Fruit fly (Drosophila melanogaster) whole organism, embryonic: ENCODE measurements around the gene CG10761.
A peak's percentile ranks its signal among the peaks of the same experiment; 100 is the strongest.

Experiments
- Antp ChIP-seq: fragments of 200-800 bp; sonication (Bioruptor generic); optimal IDR thresholded peaks from 3 replicates; lab custom pipeline; 2016; ENCODE audit warnings: missing biosample characterization, missing genetic modification characterization
- Blimp-1 ChIP-seq: fragments of 200-800 bp; sonication (Bioruptor generic); optimal IDR thresholded peaks from 3 replicates; lab custom pipeline; 2018; ENCODE audit warnings: missing biosample characterization, missing genetic modification characterization, mild to moderate bottlenecking, moderate library complexity, missing genetic modification reagents
- CG10543 ChIP-seq: fragments of 200-800 bp; sonication (Bioruptor generic); optimal IDR thresholded peaks from 3 replicates; lab custom pipeline; 2017; ENCODE audit warnings: missing biosample characterization, mild to moderate bottlenecking, missing genetic modification characterization, moderate library complexity
- CG11695 ChIP-seq: fragments of 200-800 bp; sonication (Bioruptor generic); IDR thresholded peaks from 3 replicates; pipeline ENCODE4 v1.3.6; 2022; ENCODE audit warnings: missing biosample characterization, missing genetic modification characterization
- CG12391 ChIP-seq: fragments of 200-800 bp; sonication (Bioruptor generic); optimal IDR thresholded peaks from 3 replicates; lab custom pipeline; 2018; ENCODE audit warnings: missing biosample characterization, mild to moderate bottlenecking, missing genetic modification characterization, moderate library complexity
- CG12769 ChIP-seq: fragments of 200-800 bp; sonication (Bioruptor generic); optimal IDR thresholded peaks from 2 replicates; lab custom pipeline; 2019; ENCODE audit warnings: missing biosample characterization, mild to moderate bottlenecking, missing genetic modification characterization, moderate library complexity
- CG13775 ChIP-seq: fragments of 200-800 bp; sonication (Bioruptor generic); optimal IDR thresholded peaks from 3 replicates; lab custom pipeline; 2017; ENCODE audit warnings: missing biosample characterization, mild to moderate bottlenecking, missing genetic modification characterization
- CG15269 ChIP-seq: fragments of 200-800 bp; sonication (Bioruptor generic); optimal IDR thresholded peaks from 2 replicates; lab custom pipeline; 2018; ENCODE audit warnings: missing biosample characterization, mild to moderate bottlenecking, missing genetic modification characterization, moderate library complexity
- CG1603 ChIP-seq: fragments of 200-800 bp; sonication (Bioruptor generic); optimal IDR thresholded peaks from 2 replicates; lab custom pipeline; 2019; ENCODE audit warnings: missing biosample characterization, mild to moderate bottlenecking, missing genetic modification characterization, moderate library complexity
- CG17186 ChIP-seq: fragments of 200-800 bp; sonication (Bioruptor generic); optimal IDR thresholded peaks from 3 replicates; lab custom pipeline; 2017; ENCODE audit warnings: missing biosample characterization, missing genetic modification reagents, missing genetic modification characterization
- CG17359 ChIP-seq: fragments of 200-800 bp; sonication (Bioruptor generic); optimal IDR thresholded peaks from 3 replicates; lab custom pipeline; 2018; ENCODE audit warnings: missing biosample characterization, mild to moderate bottlenecking, missing genetic modification characterization, moderate library complexity
- CG17361 ChIP-seq: fragments of 200-800 bp; sonication (Bioruptor generic); IDR thresholded peaks from 3 replicates; pipeline ENCODE4 v1.3.6; 2022; ENCODE audit warnings: missing biosample characterization, missing genetic modification characterization
- CG17385 ChIP-seq: fragments of 200-800 bp; sonication (Bioruptor generic); optimal IDR thresholded peaks from 3 replicates; lab custom pipeline; 2018; ENCODE audit warnings: missing biosample characterization, mild to moderate bottlenecking, missing genetic modification characterization
- CG17802 ChIP-seq: fragments of 200-800 bp; sonication (Bioruptor generic); optimal IDR thresholded peaks from 2 replicates; lab custom pipeline; 2018; ENCODE audit warnings: missing biosample characterization, mild to moderate bottlenecking, missing genetic modification characterization, moderate library complexity
- CG2120 ChIP-seq: fragments of 200-800 bp; sonication (Bioruptor generic); optimal IDR thresholded peaks from 3 replicates; lab custom pipeline; 2016; ENCODE audit warnings: missing biosample characterization, missing genetic modification characterization
- CG2678 ChIP-seq: fragments of 200-800 bp; sonication (Bioruptor generic); optimal IDR thresholded peaks from 3 replicates; lab custom pipeline; 2019; ENCODE audit warnings: missing biosample characterization, mild to moderate bottlenecking, missing genetic modification characterization, moderate library complexity
- CG2712 ChIP-seq: fragments of 200-800 bp; optimal IDR thresholded peaks from 3 replicates; lab custom pipeline; 2019; ENCODE audit warnings: missing biosample characterization, mild to moderate bottlenecking, missing genetic modification characterization, moderate library complexity
- CG32772 ChIP-seq: fragments of 200-800 bp; sonication (Bioruptor generic); IDR thresholded peaks from 2 replicates; pipeline ENCODE4 v1.3.6; 2022; ENCODE audit warnings: missing biosample characterization, missing genetic modification characterization
- CG3281 ChIP-seq: fragments of 200-800 bp; sonication (Bioruptor generic); optimal IDR thresholded peaks from 3 replicates; lab custom pipeline; 2017; ENCODE audit warnings: missing biosample characterization, mild to moderate bottlenecking, missing genetic modification characterization
- CG3407 ChIP-seq: fragments of 200-800 bp; sonication (Bioruptor generic); optimal IDR thresholded peaks from 2 replicates; lab custom pipeline; 2018; ENCODE audit warnings: missing biosample characterization, mild to moderate bottlenecking, missing genetic modification characterization
- CG34224 ChIP-seq: fragments of 200-800 bp; sonication (Bioruptor generic); IDR thresholded peaks from 3 replicates; pipeline ENCODE4 v1.3.6; 2022; ENCODE audit warnings: missing biosample characterization, missing genetic modification characterization; ENCODE audit not compliant: partially characterized antibody
- CG34422 ChIP-seq: fragments of 200-800 bp; sonication (Bioruptor generic); IDR thresholded peaks from 3 replicates; pipeline ENCODE4 v1.3.6; 2022; ENCODE audit warnings: missing biosample characterization, missing genetic modification characterization
- CG6765 ChIP-seq: fragments of 200-800 bp; sonication (Bioruptor generic); optimal IDR thresholded peaks from 3 replicates; lab custom pipeline; 2017; ENCODE audit warnings: missing biosample characterization, mild to moderate bottlenecking, missing genetic modification characterization
- CG8924 ChIP-seq: fragments of 200-800 bp; optimal IDR thresholded peaks from 3 replicates; lab custom pipeline; 2019; ENCODE audit warnings: missing biosample characterization, mild to moderate bottlenecking, missing genetic modification characterization, moderate library complexity
- Camta ChIP-seq: fragments of 200-800 bp; sonication (Bioruptor generic); optimal IDR thresholded peaks from 2 replicates; lab custom pipeline; 2016; ENCODE audit warnings: missing biosample characterization, missing genetic modification characterization
- D19A ChIP-seq: fragments of 200-800 bp; optimal IDR thresholded peaks from 3 replicates; lab custom pipeline; 2019; ENCODE audit warnings: missing biosample characterization, mild to moderate bottlenecking, missing genetic modification characterization, moderate library complexity
- Drgx ChIP-seq: fragments of 200-800 bp; sonication (Bioruptor generic); IDR thresholded peaks from 2 replicates; pipeline ENCODE4 v1.3.6; 2022; ENCODE audit warnings: missing biosample characterization, missing genetic modification characterization
- Fer1 ChIP-seq: fragments of 200-800 bp; sonication (Bioruptor generic); optimal IDR thresholded peaks from 2 replicates; lab custom pipeline; 2017; ENCODE audit warnings: missing biosample characterization, mild to moderate bottlenecking, missing genetic modification characterization
- Fer3 ChIP-seq: fragments of 200-800 bp; sonication (Bioruptor generic); optimal IDR thresholded peaks from 2 replicates; lab custom pipeline; 2018; ENCODE audit warnings: missing biosample characterization, mild to moderate bottlenecking, missing genetic modification characterization, moderate library complexity
- Med ChIP-seq: fragments of 200-800 bp; sonication (Bioruptor generic); peaks from one replicate; lab custom pipeline; 2016; ENCODE audit warnings: missing biosample characterization, missing genetic modification characterization, mild to moderate bottlenecking, inconsistent platforms, moderate library complexity
- Nf-YC ChIP-seq: fragments of 200-800 bp; optimal IDR thresholded peaks from 3 replicates; lab custom pipeline; 2019; ENCODE audit warnings: missing biosample characterization, mild to moderate bottlenecking, missing genetic modification characterization, moderate library complexity
- PHDP ChIP-seq: fragments of 200-800 bp; sonication (Bioruptor generic); optimal IDR thresholded peaks from 3 replicates; lab custom pipeline; 2018; ENCODE audit warnings: missing biosample characterization, mild to moderate bottlenecking, missing genetic modification characterization, moderate library complexity
- Ptx1 ChIP-seq: fragments of 200-800 bp; sonication (Bioruptor generic); IDR thresholded peaks from 2 replicates; pipeline ENCODE4 v1.3.6; 2022; ENCODE audit warnings: missing biosample characterization, missing genetic modification characterization
- Rfx ChIP-seq: fragments of 200-800 bp; sonication (Bioruptor generic); IDR thresholded peaks from 2 replicates; pipeline ENCODE4 v1.3.6; 2022; ENCODE audit warnings: missing biosample characterization, missing genetic modification characterization
- Sox102F ChIP-seq: fragments of 200-800 bp; sonication (Bioruptor generic); optimal IDR thresholded peaks from 2 replicates; lab custom pipeline; 2018; ENCODE audit warnings: missing biosample characterization, mild to moderate bottlenecking, missing genetic modification characterization, moderate library complexity
- YL-1 ChIP-seq: fragments of 200-800 bp; sonication (Bioruptor generic); optimal IDR thresholded peaks from 3 replicates; lab custom pipeline; 2017; ENCODE audit warnings: missing biosample characterization, mild to moderate bottlenecking, missing genetic modification characterization
- az2 ChIP-seq: fragments of 200-800 bp; sonication (Bioruptor generic); optimal IDR thresholded peaks from 3 replicates; lab custom pipeline; 2016; ENCODE audit warnings: missing biosample characterization, missing genetic modification characterization
- cwo ChIP-seq: fragments of 200-800 bp; sonication (Bioruptor generic); optimal IDR thresholded peaks from 3 replicates; lab custom pipeline; 2017; ENCODE audit warnings: missing biosample characterization, missing genetic modification characterization, mild to moderate bottlenecking, moderate library complexity, missing genetic modification reagents
- danr ChIP-seq: fragments of 200-800 bp; sonication (Bioruptor generic); IDR thresholded peaks from 2 replicates; pipeline ENCODE4 v1.3.6; 2022; ENCODE audit warnings: missing biosample characterization, missing genetic modification characterization
- fru ChIP-seq: fragments of >200 bp; optimal IDR thresholded peaks from 2 replicates; lab custom pipeline; 2017
- gcm2 ChIP-seq: fragments of 200-800 bp; sonication (Bioruptor generic); optimal IDR thresholded peaks from 2 replicates; lab custom pipeline; 2016; ENCODE audit warnings: missing biosample characterization, missing genetic modification characterization
- gem ChIP-seq: fragments of 200-800 bp; sonication (Bioruptor generic); optimal IDR thresholded peaks from 2 replicates; lab custom pipeline; 2019; ENCODE audit warnings: missing biosample characterization, mild to moderate bottlenecking, missing genetic modification characterization, moderate library complexity
- hkb ChIP-seq, 2 experiments: fragments of 200-800 bp in 1 of 2; fragments of >200 bp in 1 of 2; sonication (Bioruptor generic) in 1 of 2; IDR thresholded peaks in 1 of 2; optimal IDR thresholded peaks in 1 of 2; 2 replicates each; pipeline versions ENCODE4 v1.3.6 to Lab custom; 2017 to 2022; ENCODE audit warnings: missing biosample characterization in 1 of 2, missing genetic modification characterization in 1 of 2
- phol ChIP-seq: fragments of 200-800 bp; sonication (Bioruptor generic); optimal IDR thresholded peaks from 3 replicates; lab custom pipeline; 2018; ENCODE audit warnings: missing biosample characterization, mild to moderate bottlenecking, missing genetic modification characterization, moderate library complexity
- pnt ChIP-seq: fragments of 200-800 bp; sonication (Bioruptor generic); optimal IDR thresholded peaks from 3 replicates; lab custom pipeline; 2016; ENCODE audit warnings: missing biosample characterization, missing genetic modification characterization
- slp2 ChIP-seq: fragments of 200-800 bp; sonication (Bioruptor generic); optimal IDR thresholded peaks from 2 replicates; lab custom pipeline; 2016; ENCODE audit warnings: missing biosample characterization, missing genetic modification characterization
- sob ChIP-seq: fragments of 200-800 bp; sonication (Bioruptor generic); IDR thresholded peaks from 2 replicates; pipeline ENCODE4 v1.3.6; 2022; ENCODE audit warnings: missing biosample characterization, missing genetic modification characterization
- sr ChIP-seq: fragments of 200-800 bp; sonication (Bioruptor generic); IDR thresholded peaks from 3 replicates; pipeline ENCODE4 v1.3.6; 2022; ENCODE audit warnings: missing biosample characterization, missing genetic modification characterization

CG10761 gene

dm6 chrX:8202724-8203362, 40.3 kb upstream of the CG10761 start (continued):
- no peak for TF ChIP-seq CG34224 (GFP tag; lab: Robert Waterston, UW)
- peak; percentile 3 for TF ChIP-seq CG1603
- TF ChIP-seq CG11695 (GFP tag; lab: Robert Waterston, UW), result peak; percentile 65
- no peak for TF ChIP-seq CG17186 (GFP tag; lab: Kevin White, UChicago)
- TF ChIP-seq CG15269 (tag; lab: Kevin White, UChicago), result peak; percentile 19
- peak; percentile 64 for TF ChIP-seq CG2678
- peak; percentile 15 for TF ChIP-seq CG2712 (tag; lab: Kevin White, UChicago)
- TF ChIP-seq CG17361 (GFP tag; lab: Robert Waterston, UW), result 0 out of 3 replicates have a peak, but pooled peaks have one; percentile 24
- no peak for TF ChIP-seq pnt
- peak; percentile 53 for TF ChIP-seq Drgx (GFP tag; lab: Robert Waterston, UW)
- no peak for TF ChIP-seq hkb (optimal IDR thresholded peaks at IDR 0.05; lab: Kevin White, UChicago)
- TF ChIP-seq hkb (GFP tag; IDR thresholded peaks at IDR 0.05; lab: Robert Waterston, UW), result peak; percentile 50; the same call in 1 of the 2 replicates
- TF ChIP-seq CG34422 (GFP tag; lab: Robert Waterston, UW), result 0 out of 3 replicates have a peak, but pooled peaks have one; percentile 28
- no peak for TF ChIP-seq slp2 (GFP tag; lab: Kevin White, UChicago)
- peak; percentile 31 for TF ChIP-seq Fer3
- TF ChIP-seq Blimp-1 (GFP tag; lab: Kevin White, UChicago), result peak; percentile 29
- peak; percentile 41 for TF ChIP-seq CG3281
- TF ChIP-seq cwo (GFP tag; lab: Kevin White, UChicago), result peak; percentile 43
- peak; percentile 77 for TF ChIP-seq Med (GFP tag; lab: Kevin White, UChicago)
- TF ChIP-seq gem (tag; lab: Kevin White, UChicago), result peak; percentile 56
- peak; percentile 3 for TF ChIP-seq D19A (tag; lab: Kevin White, UChicago)
- peak; percentile 4 for TF ChIP-seq Antp
- peak; percentile 54; the same call in 1 of the 2 replicates for TF ChIP-seq Rfx (GFP tag; lab: Robert Waterston, UW)
- peak; percentile 4 for TF ChIP-seq CG6765 (GFP tag; lab: Kevin White, UChicago)
- peak; percentile 42 for TF ChIP-seq CG12769 (tag; lab: Kevin White, UChicago)
- peak; percentile 22 for TF ChIP-seq CG17359 (tag; lab: Kevin White, UChicago)
- peak; percentile 25 for TF ChIP-seq Sox102F (GFP tag; lab: Kevin White, UChicago)
- 0 out of 3 replicates have a peak, but pooled peaks have one; percentile 23 for TF ChIP-seq sr (GFP tag; lab: Robert Waterston, UW)
- no peak for TF ChIP-seq fru (lab: Kevin White, UChicago)
- 0 out of 2 replicates have a peak, but pooled peaks have one; percentile 16 for TF ChIP-seq CG32772 (GFP tag; lab: Robert Waterston, UW)
- peak; percentile 2 for TF ChIP-seq CG17385
- peak; percentile 12 for TF ChIP-seq phol
- peak; percentile 23 for TF ChIP-seq PHDP (tag; lab: Kevin White, UChicago)
- TF ChIP-seq Camta, result peak; percentile 35
- no peak for TF ChIP-seq YL-1
- TF ChIP-seq CG8924 (tag; lab: Kevin White, UChicago), result peak; percentile 18
- TF ChIP-seq Nf-YC (tag; lab: Kevin White, UChicago), result peak; percentile 14
- TF ChIP-seq danr (GFP tag; lab: Robert Waterston, UW), result no peak
- TF ChIP-seq CG12391 (tag; lab: Kevin White, UChicago), result peak; percentile 28
- TF ChIP-seq CG3407 (GFP tag; lab: Kevin White, UChicago), result no peak
- 0 out of 2 replicates have a peak, but pooled peaks have one; percentile 18 for TF ChIP-seq sob (GFP tag; lab: Robert Waterston, UW)
- peak; percentile 26 for TF ChIP-seq Fer1 (GFP tag; lab: Kevin White, UChicago)
- peak; percentile 14 for TF ChIP-seq CG13775 (GFP tag; lab: Kevin White, UChicago)
- TF ChIP-seq Ptx1 (GFP tag; lab: Robert Waterston, UW), result peak; percentile 38; the same call in 1 of the 2 replicates
- TF ChIP-seq az2 (GFP tag; lab: Kevin White, UChicago), result peak; percentile 14
- TF ChIP-seq CG10543 (GFP tag; lab: Kevin White, UChicago), result peak; percentile 33
- TF ChIP-seq CG2120, result peak; percentile 42
- no peak for TF ChIP-seq gcm2 (GFP tag; lab: Kevin White, UChicago)
- no peak for TF ChIP-seq CG17802
